Fruit fly (Drosophila melanogaster) whole organism, embryonic: ENCODE data around the gene CG6149.

Experiments used
- Aef1 ChIP-seq: fragments of 200-800 bp; sonication (Bioruptor generic); IDR thresholded peaks from 3 replicates; pipeline ENCODE4 v1.3.6; 2022; ENCODE audit warnings: missing biosample characterization, missing genetic modification characterization
- Bteb2 ChIP-seq: fragments of 200-800 bp; sonication (Bioruptor generic); optimal IDR thresholded peaks from 2 replicates; lab custom pipeline; 2016; ENCODE audit warnings: missing biosample characterization, missing genetic modification characterization
- CG10959 ChIP-seq: fragments of 200-800 bp; sonication (Bioruptor generic); IDR thresholded peaks from 2 replicates; pipeline ENCODE4 v1.3.6; 2022; ENCODE audit warnings: missing biosample characterization, missing genetic modification characterization
- CG11085 ChIP-seq: fragments of 200-800 bp; sonication (Bioruptor generic); IDR thresholded peaks from 2 replicates; pipeline ENCODE4 v1.3.6; 2022; ENCODE audit warnings: missing biosample characterization, missing genetic modification characterization
- CG15269 ChIP-seq: fragments of 200-800 bp; sonication (Bioruptor generic); optimal IDR thresholded peaks from 2 replicates; lab custom pipeline; 2018; ENCODE audit warnings: missing biosample characterization, mild to moderate bottlenecking, missing genetic modification characterization, moderate library complexity
- CG1602 ChIP-seq: fragments of 200-800 bp; sonication (Bioruptor generic); optimal IDR thresholded peaks from 3 replicates; lab custom pipeline; 2016; ENCODE audit warnings: missing biosample characterization, missing genetic modification characterization
- CG1832 ChIP-seq: fragments of 200-800 bp; sonication (Bioruptor generic); optimal IDR thresholded peaks from 2 replicates; lab custom pipeline; 2017; ENCODE audit warnings: missing biosample characterization, mild to moderate bottlenecking, missing genetic modification characterization, inconsistent platforms
- CG18476 ChIP-seq: fragments of 200-800 bp; sonication (Bioruptor generic); optimal IDR thresholded peaks from 2 replicates; lab custom pipeline; 2016; ENCODE audit warnings: missing biosample characterization, mild to moderate bottlenecking, missing genetic modification characterization
- CG2712 ChIP-seq: fragments of 200-800 bp; optimal IDR thresholded peaks from 3 replicates; lab custom pipeline; 2019; ENCODE audit warnings: missing biosample characterization, mild to moderate bottlenecking, missing genetic modification characterization, moderate library complexity
- CG31388 ChIP-seq: fragments of 200-800 bp; sonication (Bioruptor generic); optimal IDR thresholded peaks from 2 replicates; lab custom pipeline; 2016; ENCODE audit warnings: missing biosample characterization, missing genetic modification characterization
- CG3995 ChIP-seq: fragments of 200-800 bp; sonication (Bioruptor generic); optimal IDR thresholded peaks from 3 replicates; lab custom pipeline; 2016; ENCODE audit warnings: missing biosample characterization, missing genetic modification characterization
- CG4328 ChIP-seq: fragments of 200-800 bp; sonication (Bioruptor generic); optimal IDR thresholded peaks from 3 replicates; lab custom pipeline; 2017; ENCODE audit warnings: missing biosample characterization, missing genetic modification reagents, missing genetic modification characterization
- CG5245 ChIP-seq: fragments of 200-800 bp; sonication (Bioruptor generic); optimal IDR thresholded peaks from 3 replicates; lab custom pipeline; 2016; ENCODE audit warnings: missing biosample characterization, missing genetic modification characterization
- CG6689 ChIP-seq: fragments of 200-800 bp; sonication (Bioruptor generic); IDR thresholded peaks from 2 replicates; pipeline ENCODE4 v1.3.6; 2022; ENCODE audit warnings: missing biosample characterization, missing genetic modification characterization
- CG7839 ChIP-seq: fragments of 200-800 bp; sonication (Bioruptor generic); optimal IDR thresholded peaks from 3 replicates; lab custom pipeline; 2018; ENCODE audit warnings: missing biosample characterization, mild to moderate bottlenecking, missing genetic modification characterization, moderate library complexity
- CG7963 ChIP-seq: fragments of 200-800 bp; sonication (Bioruptor generic); IDR thresholded peaks from 3 replicates; pipeline ENCODE4 v1.3.6; 2022; ENCODE audit warnings: missing biosample characterization, missing genetic modification characterization; ENCODE audit not compliant: partially characterized antibody
- CG8388 ChIP-seq: fragments of 200-800 bp; sonication (Bioruptor generic); optimal IDR thresholded peaks from 2 replicates; lab custom pipeline; 2019; ENCODE audit warnings: missing biosample characterization, mild to moderate bottlenecking, missing genetic modification characterization, moderate library complexity
- CG8765 ChIP-seq: fragments of 200-800 bp; sonication (Bioruptor generic); IDR thresholded peaks from 2 replicates; pipeline ENCODE4 v1.3.6; 2022; ENCODE audit warnings: missing biosample characterization, missing genetic modification characterization
- CG9797 ChIP-seq: fragments of 200-800 bp; sonication (Bioruptor generic); optimal IDR thresholded peaks from 3 replicates; lab custom pipeline; 2018; ENCODE audit warnings: missing biosample characterization, mild to moderate bottlenecking, missing genetic modification characterization
- D ChIP-seq, 2 experiments: fragments of 200-800 bp in 1 of 2; fragments of >200 bp in 1 of 2; sonication (Bioruptor generic) in 1 of 2; optimal IDR thresholded peaks; 2 replicates in 1 of 2; 3 replicates in 1 of 2; lab custom pipeline; 2017; ENCODE audit warnings: mild to moderate bottlenecking in 1 of 2, missing biosample characterization in 1 of 2, missing genetic modification characterization in 1 of 2, missing genetic modification reagents in 1 of 2
- Dek ChIP-seq: fragments of 200-800 bp; sonication (Bioruptor generic); optimal IDR thresholded peaks from 3 replicates; lab custom pipeline; 2019; ENCODE audit warnings: missing biosample characterization, mild to moderate bottlenecking, missing genetic modification characterization, moderate library complexity
- Dip3 ChIP-seq: fragments of 200-800 bp; sonication (Bioruptor generic); optimal IDR thresholded peaks from 3 replicates; lab custom pipeline; 2016; ENCODE audit warnings: missing biosample characterization, missing genetic modification characterization
- HHEX ChIP-seq: fragments of 200-800 bp; sonication (Bioruptor generic); optimal IDR thresholded peaks from 3 replicates; lab custom pipeline; 2017; ENCODE audit warnings: missing biosample characterization, mild to moderate bottlenecking, missing genetic modification characterization, missing genetic modification reagents
- HLH3B ChIP-seq: fragments of 200-800 bp; sonication (Bioruptor generic); IDR thresholded peaks from 2 replicates; pipeline ENCODE4 v1.3.6; 2022; ENCODE audit warnings: missing biosample characterization, missing genetic modification characterization
- Hey ChIP-seq: fragments of 200-800 bp; sonication (Bioruptor generic); optimal IDR thresholded peaks from 3 replicates; lab custom pipeline; 2018; ENCODE audit warnings: missing biosample characterization, mild to moderate bottlenecking, missing genetic modification characterization
- Jarid2 ChIP-seq: fragments of 200-800 bp; sonication (Bioruptor generic); optimal IDR thresholded peaks from 3 replicates; lab custom pipeline; 2017; ENCODE audit warnings: mild to moderate bottlenecking, missing biosample characterization, missing genetic modification reagents, missing genetic modification characterization
- NFAT ChIP-seq: fragments of 200-800 bp; sonication (Bioruptor generic); IDR thresholded peaks from 2 replicates; pipeline ENCODE4 v1.3.6; 2022; ENCODE audit warnings: missing biosample characterization, missing genetic modification characterization
- Nf-YC ChIP-seq: fragments of 200-800 bp; optimal IDR thresholded peaks from 3 replicates; lab custom pipeline; 2019; ENCODE audit warnings: missing biosample characterization, mild to moderate bottlenecking, missing genetic modification characterization, moderate library complexity
- Optix ChIP-seq: fragments of 200-800 bp; sonication (Bioruptor generic); IDR thresholded peaks from 3 replicates; pipeline ENCODE4 v1.3.6; 2022; ENCODE audit warnings: missing biosample characterization, missing genetic modification characterization
- PHDP ChIP-seq: fragments of 200-800 bp; sonication (Bioruptor generic); optimal IDR thresholded peaks from 3 replicates; lab custom pipeline; 2018; ENCODE audit warnings: missing biosample characterization, mild to moderate bottlenecking, missing genetic modification characterization, moderate library complexity
- Taf1 ChIP-seq: fragments of 200-800 bp; sonication (Bioruptor generic); IDR thresholded peaks from 2 replicates; pipeline ENCODE4 v1.3.6; 2022; ENCODE audit warnings: missing biosample characterization, missing genetic modification characterization
- Tbp ChIP-seq: fragments of >200 bp; optimal IDR thresholded peaks from 2 replicates; lab custom pipeline; 2018; ENCODE audit warnings: missing biosample characterization, missing genetic modification characterization
- Vsx1 ChIP-seq: fragments of 200-800 bp; sonication (Bioruptor generic); optimal IDR thresholded peaks from 2 replicates; lab custom pipeline; 2017; ENCODE audit warnings: missing biosample characterization, mild to moderate bottlenecking, missing genetic modification characterization, missing genetic modification reagents
- YL-1 ChIP-seq: fragments of 200-800 bp; sonication (Bioruptor generic); optimal IDR thresholded peaks from 3 replicates; lab custom pipeline; 2017; ENCODE audit warnings: missing biosample characterization, mild to moderate bottlenecking, missing genetic modification characterization
- ap ChIP-seq: fragments of 200-800 bp; sonication (Bioruptor generic); IDR thresholded peaks from 2 replicates; pipeline ENCODE4 v1.3.6; 2022; ENCODE audit warnings: missing biosample characterization, missing genetic modification characterization
- bsh ChIP-seq, 2 experiments: fragments of 200-800 bp; sonication (Bioruptor generic); optimal IDR thresholded peaks; 2 replicates each; lab custom pipeline; 2017 to 2018; ENCODE audit warnings: mild to moderate bottlenecking in 2 of 2, missing biosample characterization in 2 of 2, missing genetic modification characterization in 2 of 2, moderate library complexity in 1 of 2
- chn ChIP-seq: fragments of 200-800 bp; sonication (Bioruptor generic); optimal IDR thresholded peaks from 2 replicates; lab custom pipeline; 2016; ENCODE audit warnings: missing biosample characterization, missing genetic modification characterization
- ci ChIP-seq: fragments of 200-800 bp; sonication (Bioruptor generic); IDR thresholded peaks from 3 replicates; pipeline ENCODE4 v1.3.6; 2022; ENCODE audit warnings: missing biosample characterization, missing genetic modification characterization
- crc ChIP-seq: fragments of 200-800 bp; sonication (Bioruptor generic); optimal IDR thresholded peaks from 2 replicates; lab custom pipeline; 2016; ENCODE audit warnings: missing biosample characterization, missing genetic modification characterization
- her ChIP-seq: fragments of 200-800 bp; sonication (Bioruptor generic); optimal IDR thresholded peaks from 2 replicates; lab custom pipeline; 2016; ENCODE audit warnings: missing biosample characterization, missing genetic modification characterization
- klu ChIP-seq: fragments of 200-800 bp; sonication (Bioruptor generic); IDR thresholded peaks from 2 replicates; pipeline ENCODE4 v1.3.6; 2022; ENCODE audit warnings: missing biosample characterization, missing genetic modification characterization
- lab ChIP-seq: fragments of 200-800 bp; sonication (Bioruptor generic); optimal IDR thresholded peaks from 3 replicates; lab custom pipeline; 2017; ENCODE audit warnings: missing biosample characterization, missing genetic modification characterization, mild to moderate bottlenecking, moderate library complexity, missing genetic modification reagents
- nom ChIP-seq: fragments of 200-800 bp; sonication (Bioruptor generic); optimal IDR thresholded peaks from 2 replicates; lab custom pipeline; 2017; ENCODE audit warnings: missing biosample characterization, missing genetic modification characterization, mild to moderate bottlenecking, moderate library complexity, missing genetic modification reagents
- odd ChIP-seq: fragments of 200-800 bp; sonication (Bioruptor generic); optimal IDR thresholded peaks from 2 replicates; lab custom pipeline; 2017; ENCODE audit warnings: missing biosample characterization, mild to moderate bottlenecking, missing genetic modification characterization
- org-1 ChIP-seq: fragments of 200-800 bp; sonication (Bioruptor generic); optimal IDR thresholded peaks from 2 replicates; lab custom pipeline; 2017; ENCODE audit warnings: missing biosample characterization, missing genetic modification characterization
- pum ChIP-seq: fragments of 200-800 bp; sonication (Bioruptor generic); optimal IDR thresholded peaks from 2 replicates; lab custom pipeline; 2016; ENCODE audit warnings: missing biosample characterization, missing genetic modification characterization
- ranshi ChIP-seq: fragments of 200-800 bp; sonication (Bioruptor generic); IDR thresholded peaks from 2 replicates; pipeline ENCODE4 v1.3.6; 2022; ENCODE audit warnings: missing biosample characterization, missing genetic modification characterization
- sd ChIP-seq: fragments of 200-800 bp; sonication (Bioruptor generic); optimal IDR thresholded peaks from 3 replicates; lab custom pipeline; 2018; ENCODE audit warnings: missing biosample characterization, mild to moderate bottlenecking, missing genetic modification characterization, moderate library complexity

The CG6149 gene

dm6 chr3L:11417273-11418040, 17.8 kb downstream of the CG6149 start (continued):
- TF ChIP-seq Taf1 (GFP tag; lab: Robert Waterston, UW) (peak; percentile 57; the same call in 1 of the 2 replicates), sd (tag; lab: Kevin White, UChicago) (peak; percentile 55), Nf-YC (tag; lab: Kevin White, UChicago) (peak; percentile 83), org-1 (GFP tag; lab: Kevin White, UChicago) (peak; percentile 55), CG9797 (GFP tag; lab: Kevin White, UChicago) (no peak), CG18476 (peak; percentile 84), CG1832 (GFP tag; lab: Kevin White, UChicago) (no peak), Vsx1 (GFP tag; lab: Kevin White, UChicago) (peak; percentile 61), pum (GFP tag; lab: Kevin White, UChicago) (peak; percentile 75), CG8388 (peak; percentile 91), her (no peak), CG31388 (GFP tag; lab: Kevin White, UChicago) (peak; percentile 64), CG10959 (GFP tag; lab: Robert Waterston, UW) (peak; percentile 89), ap (GFP tag; lab: Robert Waterston, UW) (peak; percentile 62), CG3995 (GFP tag; lab: Kevin White, UChicago) (no peak), CG5245 (GFP tag; lab: Kevin White, UChicago) (peak; percentile 86), crc (peak; percentile 70), HHEX (peak; percentile 77), ranshi (peak; percentile 76), Dek (tag; lab: Kevin White, UChicago) (peak; percentile 65), Tbp (no peak), CG6689 (peak; percentile 92), CG4328 (GFP tag; lab: Kevin White, UChicago) (peak; percentile 66), CG2712 (tag; lab: Kevin White, UChicago) (peak; percentile 96), Aef1 (GFP tag; lab: Robert Waterston, UW) (peak; percentile 86), Optix (GFP tag; lab: Robert Waterston, UW) (peak; percentile 65; the same call in 2 of the 3 replicates), CG11085 (GFP tag; lab: Robert Waterston, UW) (peak; percentile 39; the same call in 1 of the 2 replicates), klu (GFP tag; lab: Robert Waterston, UW) (peak; percentile 90), bsh (GFP tag; optimal IDR thresholded peaks at IDR 0.05; lab: Kevin White, UChicago) (peak in 1 of 2 experiments; percentile 93), Bteb2 (peak; percentile 31), CG1602 (GFP tag; lab: Kevin White, UChicago) (peak; percentile 82), CG8765 (GFP tag; lab: Robert Waterston, UW) (peak; percentile 82), YL-1 (peak; percentile 4), NFAT (GFP tag; lab: Robert Waterston, UW) (peak; percentile 64; the same call in 1 of the 2 replicates), lab (GFP tag; lab: Kevin White, UChicago) (peak; percentile 90), ci (GFP tag; lab: Robert Waterston, UW) (peak; percentile 92), PHDP (tag; lab: Kevin White, UChicago) (peak; percentile 90), Dip3 (GFP tag; lab: Kevin White, UChicago) (no peak), CG15269 (tag; lab: Kevin White, UChicago) (peak; percentile 89), chn (peak; percentile 70), odd (GFP tag; lab: Kevin White, UChicago) (peak; percentile 78), CG7839 (tag; lab: Kevin White, UChicago) (peak; percentile 94), Jarid2 (peak; percentile 67), D (optimal IDR thresholded peaks at IDR 0.05; lab: Kevin White, UChicago) (no peak), D (GFP tag; optimal IDR thresholded peaks at IDR 0.05; lab: Kevin White, UChicago) (peak; percentile 89), Hey (tag; lab: Kevin White, UChicago) (no peak), nom (no peak), CG7963 (GFP tag; lab: Robert Waterston, UW) (peak; percentile 60; the same call in 2 of the 3 replicates), HLH3B (GFP tag; lab: Robert Waterston, UW) (peak; percentile 86)
